Worm (Caenorhabditis elegans): ENCODE data around the gene T16G12.12.
A peak's percentile ranks its signal among the peaks of the same experiment; 100 is the strongest.
"Not testable (repeated sequence)": the region's sequence is repeated elsewhere in the genome, so short reads cannot be mapped to it uniquely, and the experiment has no call there.

T16G12.12 gene

ce11 chrIII:10049682-10050081 lies 3.7 kb upstream of the T16G12.12 start, which contains the start of gene T16G12.1:
Gene T16G12.1, minus strand, starts transcription at chrIII:10049857.
- TF ChIP-seq flt-1 (GFP tag; IDR thresholded peaks at IDR 0.05): no peak
- TF ChIP-seq ceh-36 (tag; optimal IDR thresholded peaks at IDR 0.05): no peak
- TF ChIP-seq sea-1 (GFP tag; conservative IDR thresholded peaks at IDR 0.05): no peak

DNA sequence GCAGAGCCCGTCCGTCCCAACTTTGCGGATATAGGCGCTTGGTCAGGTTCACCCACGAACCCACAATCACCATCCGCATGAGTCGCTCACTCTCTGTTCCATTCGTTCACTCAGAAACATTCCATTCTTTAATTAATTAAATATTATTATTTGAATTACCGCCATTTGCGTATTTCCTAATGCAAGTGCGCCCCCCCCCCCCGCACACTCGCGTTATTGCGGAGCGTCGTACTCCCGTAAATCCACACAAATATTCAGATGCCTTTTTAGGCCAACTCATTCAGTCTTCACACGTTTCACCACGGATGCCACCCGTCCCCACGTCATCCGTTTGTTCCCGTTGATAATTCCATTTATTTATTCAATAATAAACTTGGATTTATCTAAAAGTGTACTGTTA lies 3.1 kb upstream of the T16G12.12 start, which contains the start of gene T16G12.3:
T16G12.3 (plus strand) TSS at position 301 of the 400 bp plus-strand sequence.
- TF ChIP-seq ceh-36, aly-1, hnd-1 (tag; optimal IDR thresholded peaks at IDR 0.05): not testable (repeated sequence)

ce11 chrIII:10056033-10056432 lies 2.6 kb downstream of the T16G12.12 start, which contains the start of gene T16G12.10:
Gene T16G12.10, minus strand, starts transcription at chrIII:10056133.
- TF ChIP-seq ceh-13 (GFP tag; optimal IDR thresholded peaks at IDR 0.05) (no peak), ets-7 (tag; optimal IDR thresholded peaks at IDR 0.05) (no peak), aly-1 (tag; optimal IDR thresholded peaks at IDR 0.05) (no peak), B0310.2 (tag; optimal IDR thresholded peaks at IDR 0.05) (no peak), hmbx-1 (tag; optimal IDR thresholded peaks at IDR 0.05) (no peak), tbx-37 (GFP tag; conservative IDR thresholded peaks at IDR 0.05) (no peak), pes-1 (GFP tag; IDR thresholded peaks at IDR 0.05) (no peak), scrt-1 (GFP tag; IDR thresholded peaks at IDR 0.05) (no peak), tbx-11 (GFP tag; IDR thresholded peaks at IDR 0.05) (no peak), ama-1 (optimal IDR thresholded peaks at IDR 0.05) (no peak), sea-1 (GFP tag; conservative IDR thresholded peaks at IDR 0.05) (no peak), hnd-1 (tag; optimal IDR thresholded peaks at IDR 0.05) (no peak)

DNA sequence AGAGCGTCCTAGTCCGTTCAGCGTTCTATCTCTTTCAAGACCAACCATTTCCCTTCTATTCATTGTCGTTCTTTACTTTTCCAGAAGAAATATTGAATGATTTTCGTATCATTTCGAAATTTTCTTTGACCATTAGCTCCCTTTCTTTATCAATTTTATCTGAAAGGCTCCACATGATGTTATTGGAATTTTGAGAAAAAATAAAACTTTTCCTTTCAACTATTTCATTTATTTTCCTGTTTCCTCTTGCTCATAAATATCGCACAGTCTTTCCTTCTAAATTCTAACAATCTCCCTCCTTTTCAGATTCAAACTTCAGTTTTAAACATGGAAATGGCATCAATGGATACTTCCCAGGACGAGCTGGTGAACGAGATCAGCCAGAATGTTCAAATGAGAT lies 4.1 kb downstream of the T16G12.12 start, which contains the start of gene T16G12.4:
T16G12.4 (plus strand) TSS at position 301 of the 400 bp plus-strand sequence.
- no peak for TF ChIP-seq ceh-36 (tag; optimal IDR thresholded peaks at IDR 0.05)
- TF ChIP-seq hmbx-1 (tag; optimal IDR thresholded peaks at IDR 0.05): no peak
- TF ChIP-seq sea-1 (GFP tag; conservative IDR thresholded peaks at IDR 0.05): no peak
- no peak for TF ChIP-seq aly-1 (tag; optimal IDR thresholded peaks at IDR 0.05)
- no peak for TF ChIP-seq hmg-4 (GFP tag; optimal IDR thresholded peaks at IDR 0.05)
- TF ChIP-seq flt-1 (GFP tag; IDR thresholded peaks at IDR 0.05): no peak
- no peak for TF ChIP-seq ama-1 (optimal IDR thresholded peaks at IDR 0.05)
- TF ChIP-seq scrt-1 (GFP tag; IDR thresholded peaks at IDR 0.05): no peak
- no peak for TF ChIP-seq tra-4 (tag; optimal IDR thresholded peaks at IDR 0.05)
- TF ChIP-seq pes-1 (GFP tag; IDR thresholded peaks at IDR 0.05): no peak
- no peak for TF ChIP-seq tbx-37 (GFP tag; conservative IDR thresholded peaks at IDR 0.05)
- TF ChIP-seq F13C5.2 (tag; optimal IDR thresholded peaks at IDR 0.05): no peak
- TF ChIP-seq B0310.2 (tag; optimal IDR thresholded peaks at IDR 0.05): no peak
- no peak for TF ChIP-seq tbx-11 (GFP tag; IDR thresholded peaks at IDR 0.05)

ce11 chrIII:10059002-10059401 lies 5.6 kb downstream of the T16G12.12 start, which contains the start of gene T16G12.8:
Gene T16G12.8, plus strand, starts transcription at chrIII:10059302.
- TF ChIP-seq scrt-1 (GFP tag; IDR thresholded peaks at IDR 0.05): no peak

ce11 chrIII:10060573-10060972 lies 7.2 kb downstream of the T16G12.12 start, which contains the start of gene T16G12.13:
Gene T16G12.13, plus strand, starts transcription at chrIII:10060865.
- no peak for TF ChIP-seq hmg-4 (GFP tag; optimal IDR thresholded peaks at IDR 0.05)
- TF ChIP-seq ceh-13 (GFP tag; optimal IDR thresholded peaks at IDR 0.05): no peak
- no peak for TF ChIP-seq flt-1 (GFP tag; IDR thresholded peaks at IDR 0.05)
- TF ChIP-seq tbx-37 (GFP tag; conservative IDR thresholded peaks at IDR 0.05): no peak
- TF ChIP-seq tra-4 (tag; optimal IDR thresholded peaks at IDR 0.05): no peak
- no peak for TF ChIP-seq ama-1 (optimal IDR thresholded peaks at IDR 0.05)
- no peak for TF ChIP-seq B0310.2 (tag; optimal IDR thresholded peaks at IDR 0.05)

ce11 chrIII:10064140-10064539 lies 10.7 kb downstream of the T16G12.12 start, which contains the start of gene ekl-6:
Gene ekl-6, plus strand, starts transcription at chrIII:10064404.
- TF ChIP-seq flt-1 (GFP tag; IDR thresholded peaks at IDR 0.05): 0 out of 2 replicates have a peak, but pooled peaks have one; percentile 35
- peak; percentile 70 for TF ChIP-seq tbx-37 (GFP tag; conservative IDR thresholded peaks at IDR 0.05)
- no peak for TF ChIP-seq sea-1 (GFP tag; conservative IDR thresholded peaks at IDR 0.05)
- TF ChIP-seq pes-1 (GFP tag; IDR thresholded peaks at IDR 0.05): peak; percentile 63

DNA sequence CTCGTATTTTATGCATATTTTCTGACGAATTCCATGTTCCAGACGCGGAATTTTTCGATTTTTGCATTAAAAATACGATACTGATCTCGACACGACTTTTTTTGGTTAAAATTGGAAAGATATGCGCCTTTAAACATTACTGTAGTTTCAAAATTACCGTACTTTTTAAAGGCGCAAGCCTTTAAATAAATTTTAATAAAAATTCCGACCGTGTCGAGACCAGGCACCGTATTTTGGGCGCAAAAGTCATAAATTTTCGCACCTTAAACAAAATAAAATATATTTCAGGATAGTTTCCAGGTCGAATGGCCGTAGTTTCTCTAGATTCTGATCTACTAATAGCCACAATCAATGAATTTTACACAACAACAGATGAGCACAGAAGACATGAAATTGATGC lies 15.9 kb downstream of the T16G12.12 start, which contains the start of gene T16G12.6:
T16G12.6 (plus strand) TSS at position 301 of the 400 bp plus-strand sequence.
- no peak for TF ChIP-seq flt-1 (GFP tag; IDR thresholded peaks at IDR 0.05)
- no peak for TF ChIP-seq tbx-37 (GFP tag; conservative IDR thresholded peaks at IDR 0.05)
- no peak for TF ChIP-seq ceh-36 (tag; optimal IDR thresholded peaks at IDR 0.05)
- TF ChIP-seq ceh-13 (GFP tag; optimal IDR thresholded peaks at IDR 0.05): no peak
- TF ChIP-seq hmg-4 (GFP tag; optimal IDR thresholded peaks at IDR 0.05): no peak

ce11 chrIII:10076042-10076441 lies 22.6 kb downstream of the T16G12.12 start:
- TF ChIP-seq tbx-37 (GFP tag; conservative IDR thresholded peaks at IDR 0.05): no peak
- no peak for TF ChIP-seq ceh-36 (tag; optimal IDR thresholded peaks at IDR 0.05)
- TF ChIP-seq scrt-1 (GFP tag; IDR thresholded peaks at IDR 0.05): no peak
- no peak for TF ChIP-seq ceh-13 (GFP tag; optimal IDR thresholded peaks at IDR 0.05)
- TF ChIP-seq flt-1 (GFP tag; IDR thresholded peaks at IDR 0.05): no peak
- no peak for TF ChIP-seq ets-7 (tag; optimal IDR thresholded peaks at IDR 0.05)
- no peak for TF ChIP-seq tra-4 (tag; optimal IDR thresholded peaks at IDR 0.05)
- TF ChIP-seq aly-1 (tag; optimal IDR thresholded peaks at IDR 0.05): no peak
- no peak for TF ChIP-seq sea-1 (GFP tag; conservative IDR thresholded peaks at IDR 0.05)
